Fruit fly (Drosophila melanogaster) whole organism, embryonic: ENCODE data around the gene CG15429.

Source experiments
- Ada2b ChIP-seq: fragments of 200-800 bp; sonication (Bioruptor generic); IDR thresholded peaks from 2 replicates; pipeline ENCODE4 v1.3.6; 2022; ENCODE audit warnings: missing biosample characterization, missing genetic modification characterization
- CG10565 ChIP-seq: fragments of 200-800 bp; sonication (Bioruptor generic); optimal IDR thresholded peaks from 3 replicates; lab custom pipeline; 2016; ENCODE audit warnings: missing biosample characterization, mild to moderate bottlenecking, missing genetic modification characterization
- CG11085 ChIP-seq: fragments of 200-800 bp; sonication (Bioruptor generic); IDR thresholded peaks from 2 replicates; pipeline ENCODE4 v1.3.6; 2022; ENCODE audit warnings: missing biosample characterization, missing genetic modification characterization
- CG11560 ChIP-seq: fragments of 200-800 bp; sonication (Bioruptor generic); IDR thresholded peaks from 3 replicates; pipeline ENCODE4 v1.3.6; 2022; ENCODE audit warnings: missing biosample characterization, missing genetic modification characterization
- CG11723 ChIP-seq: fragments of 200-800 bp; sonication (Bioruptor generic); optimal IDR thresholded peaks from 2 replicates; lab custom pipeline; 2017; ENCODE audit warnings: missing biosample characterization, mild to moderate bottlenecking, missing genetic modification characterization
- CG12219 ChIP-seq: fragments of 200-800 bp; sonication (Bioruptor generic); optimal IDR thresholded peaks from 3 replicates; lab custom pipeline; 2018; ENCODE audit warnings: missing biosample characterization, mild to moderate bottlenecking, missing genetic modification characterization
- CG13123 ChIP-seq: fragments of 200-800 bp; sonication (Bioruptor generic); optimal IDR thresholded peaks from 2 replicates; lab custom pipeline; 2016; ENCODE audit warnings: missing biosample characterization, missing genetic modification characterization
- CG13894 ChIP-seq: fragments of 200-800 bp; sonication (Bioruptor generic); optimal IDR thresholded peaks from 3 replicates; lab custom pipeline; 2018; ENCODE audit warnings: missing biosample characterization, mild to moderate bottlenecking, missing genetic modification characterization, moderate library complexity
- CG14441 ChIP-seq: fragments of 200-800 bp; sonication (Bioruptor generic); IDR thresholded peaks from 2 replicates; pipeline ENCODE4 v1.3.6; 2022; ENCODE audit warnings: missing biosample characterization, missing genetic modification characterization
- CG15479 ChIP-seq: fragments of 200-800 bp; sonication (Bioruptor generic); optimal IDR thresholded peaks from 3 replicates; lab custom pipeline; 2019; ENCODE audit warnings: missing biosample characterization, mild to moderate bottlenecking, missing genetic modification characterization, moderate library complexity
- CG15514 ChIP-seq: fragments of 200-800 bp; sonication (Bioruptor generic); optimal IDR thresholded peaks from 3 replicates; lab custom pipeline; 2017; ENCODE audit warnings: missing biosample characterization, missing genetic modification characterization, mild to moderate bottlenecking, moderate library complexity, missing genetic modification reagents
- CG32532 ChIP-seq: fragments of 200-800 bp; sonication (Bioruptor generic); IDR thresholded peaks from 2 replicates; pipeline ENCODE4 v1.3.6; 2022; ENCODE audit warnings: missing biosample characterization, missing genetic modification characterization
- CG32767 ChIP-seq: fragments of 200-800 bp; sonication (Bioruptor generic); IDR thresholded peaks from 2 replicates; pipeline ENCODE4 v1.3.6; 2022; ENCODE audit warnings: missing biosample characterization, missing genetic modification characterization
- CG3407 ChIP-seq: fragments of 200-800 bp; sonication (Bioruptor generic); optimal IDR thresholded peaks from 2 replicates; lab custom pipeline; 2018; ENCODE audit warnings: missing biosample characterization, mild to moderate bottlenecking, missing genetic modification characterization
- CG42726 ChIP-seq: fragments of 200-800 bp; sonication (Bioruptor generic); IDR thresholded peaks from 2 replicates; pipeline ENCODE4 v1.3.6; 2022; ENCODE audit warnings: missing biosample characterization, missing genetic modification characterization; ENCODE audit not compliant: partially characterized antibody
- CG4282 ChIP-seq: fragments of 200-800 bp; sonication (Bioruptor generic); optimal IDR thresholded peaks from 2 replicates; lab custom pipeline; 2016; ENCODE audit warnings: missing biosample characterization, missing genetic modification characterization
- CG43689 ChIP-seq: fragments of 200-800 bp; sonication (Bioruptor generic); IDR thresholded peaks from 2 replicates; pipeline ENCODE4 v1.3.6; 2022; ENCODE audit warnings: missing biosample characterization, missing genetic modification characterization
- CG4424 ChIP-seq: fragments of 200-800 bp; sonication (Bioruptor generic); optimal IDR thresholded peaks from 3 replicates; lab custom pipeline; 2016; ENCODE audit warnings: missing biosample characterization, missing genetic modification characterization
- CG7786 ChIP-seq: fragments of 200-800 bp; sonication (Bioruptor generic); optimal IDR thresholded peaks from 2 replicates; lab custom pipeline; 2016; ENCODE audit warnings: missing biosample characterization, missing genetic modification characterization
- CG7839 ChIP-seq: fragments of 200-800 bp; sonication (Bioruptor generic); optimal IDR thresholded peaks from 3 replicates; lab custom pipeline; 2018; ENCODE audit warnings: missing biosample characterization, mild to moderate bottlenecking, missing genetic modification characterization, moderate library complexity
- CG8359 ChIP-seq: fragments of 200-800 bp; sonication (Bioruptor generic); optimal IDR thresholded peaks from 2 replicates; lab custom pipeline; 2017; ENCODE audit warnings: missing biosample characterization, mild to moderate bottlenecking, missing genetic modification characterization, borderline replicate concordance
- CG8944 ChIP-seq: fragments of 200-800 bp; sonication (Bioruptor generic); optimal IDR thresholded peaks from 3 replicates; lab custom pipeline; 2016; ENCODE audit warnings: missing biosample characterization, missing genetic modification characterization
- CkIIα-i1 ChIP-seq: fragments of 200-800 bp; sonication (Bioruptor generic); IDR thresholded peaks from 2 replicates; pipeline ENCODE4 v1.3.6; 2022; ENCODE audit warnings: missing biosample characterization, missing genetic modification characterization
- Dip3 ChIP-seq: fragments of 200-800 bp; sonication (Bioruptor generic); optimal IDR thresholded peaks from 3 replicates; lab custom pipeline; 2016; ENCODE audit warnings: missing biosample characterization, missing genetic modification characterization
- Fer3 ChIP-seq: fragments of 200-800 bp; sonication (Bioruptor generic); optimal IDR thresholded peaks from 2 replicates; lab custom pipeline; 2018; ENCODE audit warnings: missing biosample characterization, mild to moderate bottlenecking, missing genetic modification characterization, moderate library complexity
- Meics ChIP-seq: fragments of 200-800 bp; sonication (Bioruptor generic); optimal IDR thresholded peaks from 2 replicates; lab custom pipeline; 2017; ENCODE audit warnings: missing biosample characterization, mild to moderate bottlenecking, missing genetic modification characterization
- Myb ChIP-seq: fragments of 200-800 bp; sonication (Bioruptor generic); optimal IDR thresholded peaks from 2 replicates; lab custom pipeline; 2016; ENCODE audit warnings: missing biosample characterization, missing genetic modification characterization
- aop ChIP-seq: fragments of 200-800 bp; sonication (Bioruptor generic); IDR thresholded peaks from 2 replicates; pipeline ENCODE4 v1.3.6; 2022; ENCODE audit warnings: missing biosample characterization, missing genetic modification characterization
- ewg ChIP-seq: fragments of 200-800 bp; sonication (Bioruptor generic); optimal IDR thresholded peaks from 3 replicates; lab custom pipeline; 2017; ENCODE audit warnings: mild to moderate bottlenecking, missing biosample characterization, missing genetic modification reagents, missing genetic modification characterization
- exex ChIP-seq: fragments of 200-800 bp; sonication (Bioruptor generic); optimal IDR thresholded peaks from 4 replicates; lab custom pipeline; 2018; ENCODE audit warnings: missing biosample characterization, mild to moderate bottlenecking, missing genetic modification characterization, moderate library complexity
- her ChIP-seq: fragments of 200-800 bp; sonication (Bioruptor generic); optimal IDR thresholded peaks from 2 replicates; lab custom pipeline; 2016; ENCODE audit warnings: missing biosample characterization, missing genetic modification characterization
- ind ChIP-seq: fragments of 200-800 bp; sonication (Bioruptor generic); optimal IDR thresholded peaks from 3 replicates; lab custom pipeline; 2016; ENCODE audit warnings: missing biosample characterization, missing genetic modification characterization
- inv ChIP-seq: fragments of 200-800 bp; sonication (Bioruptor generic); IDR thresholded peaks from 2 replicates; pipeline ENCODE4 v1.3.6; 2022; ENCODE audit warnings: missing biosample characterization, missing genetic modification characterization; ENCODE audit not compliant: partially characterized antibody
- lov ChIP-seq, 2 experiments: fragments of 200-800 bp in 1 of 2; fragments of >200 bp in 1 of 2; sonication (Bioruptor generic) in 1 of 2; IDR thresholded peaks in 1 of 2; optimal IDR thresholded peaks in 1 of 2; 2 replicates in 1 of 2; 3 replicates in 1 of 2; pipeline versions ENCODE4 v1.3.6 to Lab custom; 2017 to 2022; ENCODE audit warnings: missing biosample characterization in 1 of 2, missing genetic modification characterization in 1 of 2
- maf-S ChIP-seq: fragments of 200-800 bp; sonication (Bioruptor generic); optimal IDR thresholded peaks from 2 replicates; lab custom pipeline; 2016; ENCODE audit warnings: missing biosample characterization, missing genetic modification characterization
- p53 ChIP-seq: fragments of 200-800 bp; sonication (Bioruptor generic); optimal IDR thresholded peaks from 2 replicates; lab custom pipeline; 2016; ENCODE audit warnings: missing biosample characterization, missing genetic modification characterization
- pho ChIP-seq: fragments of 200-800 bp; sonication (Bioruptor generic); optimal IDR thresholded peaks from 2 replicates; lab custom pipeline; 2016; ENCODE audit warnings: missing biosample characterization, missing genetic modification characterization
- pros ChIP-seq: fragments of 200-800 bp; sonication (Bioruptor generic); optimal IDR thresholded peaks from 3 replicates; lab custom pipeline; 2019; ENCODE audit warnings: missing biosample characterization, mild to moderate bottlenecking, missing genetic modification characterization, moderate library complexity
- ranshi ChIP-seq: fragments of 200-800 bp; sonication (Bioruptor generic); IDR thresholded peaks from 2 replicates; pipeline ENCODE4 v1.3.6; 2022; ENCODE audit warnings: missing biosample characterization, missing genetic modification characterization
- sna ChIP-seq: fragments of 200-800 bp; sonication (Bioruptor generic); IDR thresholded peaks from 2 replicates; pipeline ENCODE4 v1.3.6; 2022; ENCODE audit warnings: missing biosample characterization, missing genetic modification characterization; ENCODE audit not compliant: partially characterized antibody
- sr ChIP-seq: fragments of 200-800 bp; sonication (Bioruptor generic); IDR thresholded peaks from 3 replicates; pipeline ENCODE4 v1.3.6; 2022; ENCODE audit warnings: missing biosample characterization, missing genetic modification characterization
- sug ChIP-seq: fragments of 200-800 bp; optimal IDR thresholded peaks from 2 replicates; lab custom pipeline; 2019; ENCODE audit warnings: missing biosample characterization, mild to moderate bottlenecking, missing genetic modification characterization, moderate library complexity
- trh ChIP-seq: fragments of 200-800 bp; sonication (Bioruptor generic); optimal IDR thresholded peaks from 2 replicates; lab custom pipeline; 2016; ENCODE audit warnings: missing biosample characterization, missing genetic modification characterization
- twi ChIP-seq: fragments of 200-800 bp; optimal IDR thresholded peaks from 2 replicates; lab custom pipeline; 2019; ENCODE audit warnings: missing biosample characterization, mild to moderate bottlenecking, missing genetic modification characterization, moderate library complexity
- unc-4 ChIP-seq: fragments of 200-800 bp; sonication (Bioruptor generic); IDR thresholded peaks from 2 replicates; pipeline ENCODE4 v1.3.6; 2022; ENCODE audit warnings: missing biosample characterization, missing genetic modification characterization; ENCODE audit not compliant: partially characterized antibody
- unpg ChIP-seq: fragments of 200-800 bp; sonication (Bioruptor generic); optimal IDR thresholded peaks from 3 replicates; lab custom pipeline; 2018; ENCODE audit warnings: missing biosample characterization, mild to moderate bottlenecking, missing genetic modification characterization, moderate library complexity
- vfl ChIP-seq: fragments of 200-800 bp; sonication (Bioruptor generic); optimal IDR thresholded peaks from 2 replicates; lab custom pipeline; 2016; ENCODE audit warnings: missing biosample characterization, missing genetic modification characterization
- zf30C ChIP-seq: fragments of 200-800 bp; sonication (Bioruptor generic); optimal IDR thresholded peaks from 3 replicates; lab custom pipeline; 2018; ENCODE audit warnings: missing biosample characterization, mild to moderate bottlenecking, missing genetic modification characterization

CG15429 gene

dm6 chr2L:4332962-4333757 lies 19.6 kb upstream of the CG15429 start (continued):
- TF ChIP-seq CG43689 (GFP tag; lab: Robert Waterston, UW) (peak; percentile 83), CG12219 (GFP tag; lab: Kevin White, UChicago) (peak; percentile 82), CG42726 (GFP tag; lab: Robert Waterston, UW) (no peak), CG15479 (GFP tag; lab: Kevin White, UChicago) (no peak), vfl (peak; percentile 40), CG15514 (GFP tag; lab: Kevin White, UChicago) (peak; percentile 81), CG7786 (GFP tag; lab: Kevin White, UChicago) (peak; percentile 61), CG11085 (GFP tag; lab: Robert Waterston, UW) (0 out of 2 replicates have a peak, but pooled peaks have one; percentile 37), CkIIα-i1 (GFP tag; lab: Robert Waterston, UW) (peak; percentile 60), Dip3 (GFP tag; lab: Kevin White, UChicago) (peak; percentile 68), pho (GFP tag; lab: Kevin White, UChicago) (peak; percentile 82), CG32532 (GFP tag; lab: Robert Waterston, UW) (peak; percentile 89), Myb (peak; percentile 75), Ada2b (GFP tag; lab: Robert Waterston, UW) (peak; percentile 88), trh (peak; percentile 26), sr (GFP tag; lab: Robert Waterston, UW) (peak; percentile 96), Meics (GFP tag; lab: Kevin White, UChicago) (peak; percentile 83), CG13123 (GFP tag; lab: Kevin White, UChicago) (peak; percentile 68), aop (GFP tag; lab: Robert Waterston, UW) (peak; percentile 54), CG3407 (GFP tag; lab: Kevin White, UChicago) (peak; percentile 71), unc-4 (GFP tag; lab: Robert Waterston, UW) (no peak), zf30C (GFP tag; lab: Kevin White, UChicago) (peak; percentile 92), CG32767 (GFP tag; lab: Robert Waterston, UW) (peak; percentile 85), pros (GFP tag; lab: Kevin White, UChicago) (peak; percentile 68), inv (GFP tag; lab: Robert Waterston, UW) (no peak), CG10565 (GFP tag; lab: Kevin White, UChicago) (no peak), exex (tag; lab: Kevin White, UChicago) (peak; percentile 46), sug (tag; lab: Kevin White, UChicago) (peak; percentile 74), twi (tag; lab: Kevin White, UChicago) (peak; percentile 11), CG14441 (GFP tag; lab: Robert Waterston, UW) (peak; percentile 83), Fer3 (tag; lab: Kevin White, UChicago) (peak; percentile 85), sna (GFP tag; lab: Robert Waterston, UW) (no peak), CG11723 (GFP tag; lab: Kevin White, UChicago) (peak; percentile 72), her (GFP tag; lab: Kevin White, UChicago) (peak; percentile 92), lov (optimal IDR thresholded peaks at IDR 0.05; lab: Kevin White, UChicago) (no peak), lov (GFP tag; IDR thresholded peaks at IDR 0.05; lab: Robert Waterston, UW) (peak; percentile 82; the same call in 2 of the 3 replicates), ewg (peak; percentile 83), ind (GFP tag; lab: Kevin White, UChicago) (peak; percentile 81), ranshi (peak; percentile 81), CG4282 (GFP tag; lab: Kevin White, UChicago) (peak; percentile 84), CG7839 (tag; lab: Kevin White, UChicago) (peak; percentile 87), CG4424 (GFP tag; lab: Kevin White, UChicago) (peak; percentile 88), CG8359 (peak; percentile 78), CG13894 (tag; lab: Kevin White, UChicago) (peak; percentile 59), p53 (GFP tag; lab: Kevin White, UChicago) (peak; percentile 43), CG11560 (tag; lab: Robert Waterston, UW) (peak; percentile 44; the same call in 1 of the 3 replicates), unpg (GFP tag; lab: Kevin White, UChicago) (peak; percentile 91), CG8944 (GFP tag; lab: Kevin White, UChicago) (peak; percentile 69), maf-S (peak; percentile 77)
